Fruit fly (Drosophila melanogaster): ENCODE data around the gene S6kII.

Gene S6kII

dm6 chrX:22487667-22488593, 41.8 kb upstream of the S6kII start (continued):
- TF ChIP-seq hth (optimal IDR thresholded peaks at IDR 0.05): no peak
- no peak for TF ChIP-seq CG4282 (GFP tag; optimal IDR thresholded peaks at IDR 0.05)
- no peak for TF ChIP-seq Dfd (GFP tag; optimal IDR thresholded peaks at IDR 0.05)
- no peak for TF ChIP-seq CG6791 (GFP tag; IDR thresholded peaks at IDR 0.05; ENCODE audit: partially characterized antibody)
- TF ChIP-seq Usf (GFP tag; optimal IDR thresholded peaks at IDR 0.05): no peak
- no peak for TF ChIP-seq CG16863 (GFP tag; optimal IDR thresholded peaks at IDR 0.05)
- peak; percentile 67; the same call in 1 of the 3 replicates for TF ChIP-seq CG11456 (GFP tag; IDR thresholded peaks at IDR 0.05)
- no peak for TF ChIP-seq Nf-YC (tag; optimal IDR thresholded peaks at IDR 0.05)
- TF ChIP-seq Bdp1 (GFP tag; optimal IDR thresholded peaks at IDR 0.05): no peak
- no peak for TF ChIP-seq Fer1 (GFP tag; optimal IDR thresholded peaks at IDR 0.05)
- no peak for TF ChIP-seq CG1024 (GFP tag; IDR thresholded peaks at IDR 0.05)
- no peak for TF ChIP-seq shn (GFP tag; optimal IDR thresholded peaks at IDR 0.05)
- no peak for TF ChIP-seq CG6654 (GFP tag; optimal IDR thresholded peaks at IDR 0.05)
- peak; percentile 41; the same call in 1 of the 2 replicates for TF ChIP-seq MBD-R2 (GFP tag; IDR thresholded peaks at IDR 0.05)
- peak; percentile 24; the same call in 1 of the 3 replicates for TF ChIP-seq CG7357 (GFP tag; IDR thresholded peaks at IDR 0.05)
- TF ChIP-seq Ets65A (GFP tag): peak; percentile 55
- no peak for TF ChIP-seq CG1233 (GFP tag; optimal IDR thresholded peaks at IDR 0.05)
- no peak for TF ChIP-seq otp (GFP tag; IDR thresholded peaks at IDR 0.05)
- TF ChIP-seq CG10321 (GFP tag; IDR thresholded peaks at IDR 0.05): no peak
- no peak for TF ChIP-seq eyg (GFP tag; optimal IDR thresholded peaks at IDR 0.05)
- peak; percentile 52 for TF ChIP-seq fd96Cb (tag; optimal IDR thresholded peaks at IDR 0.05)
- no peak for TF ChIP-seq schlank (tag; optimal IDR thresholded peaks at IDR 0.05)
- TF ChIP-seq exex (tag; optimal IDR thresholded peaks at IDR 0.05): peak; percentile 60
- no peak for TF ChIP-seq sna (GFP tag; IDR thresholded peaks at IDR 0.05; ENCODE audit: partially characterized antibody)
- TF ChIP-seq CG4424 (GFP tag; optimal IDR thresholded peaks at IDR 0.05): peak; percentile 24
- TF ChIP-seq pan (optimal IDR thresholded peaks at IDR 0.05): no peak
- TF ChIP-seq pan (GFP tag; optimal IDR thresholded peaks at IDR 0.05 in 1 of 2, IDR thresholded peaks at IDR 0.05 in 1 of 2): peak in 1 of 2 experiments; percentile 72
- no peak for TF ChIP-seq CG8089 (GFP tag; optimal IDR thresholded peaks at IDR 0.05)
- TF ChIP-seq CG34224 (GFP tag; IDR thresholded peaks at IDR 0.05; ENCODE audit: partially characterized antibody): no peak
- peak; percentile 98 for TF ChIP-seq sd (tag; optimal IDR thresholded peaks at IDR 0.05)
- TF ChIP-seq bigmax (GFP tag; optimal IDR thresholded peaks at IDR 0.05): no peak
- peak; percentile 34 for TF ChIP-seq CG18619 (GFP tag; optimal IDR thresholded peaks at IDR 0.05)
- TF ChIP-seq cas (GFP tag; IDR thresholded peaks at IDR 0.05): no peak
- TF ChIP-seq dati (GFP tag; IDR thresholded peaks at IDR 0.05): no peak
- TF ChIP-seq Asciz (GFP tag; optimal IDR thresholded peaks at IDR 0.05): peak; percentile 21
- TF ChIP-seq gcm (GFP tag; optimal IDR thresholded peaks at IDR 0.05): no peak
- TF ChIP-seq Xbp1 (GFP tag; optimal IDR thresholded peaks at IDR 0.05): peak; percentile 6
- no peak for TF ChIP-seq fd64A (GFP tag; optimal IDR thresholded peaks at IDR 0.05)
- no peak for TF ChIP-seq pros (GFP tag; optimal IDR thresholded peaks at IDR 0.05)
- no peak for TF ChIP-seq Elba2 (GFP tag; optimal IDR thresholded peaks at IDR 0.05)
- TF ChIP-seq vfl (GFP tag; optimal IDR thresholded peaks at IDR 0.05): no peak
- peak; percentile 42 for TF ChIP-seq CG12659 (GFP tag; optimal IDR thresholded peaks at IDR 0.05)
- TF ChIP-seq Oaz (GFP tag; IDR thresholded peaks at IDR 0.05): no peak
- peak; percentile 87 for TF ChIP-seq abd-A (tag; optimal IDR thresholded peaks at IDR 0.05)
- no peak for TF ChIP-seq nau (GFP tag; optimal IDR thresholded peaks at IDR 0.05)
- TF ChIP-seq tll (GFP tag; optimal IDR thresholded peaks at IDR 0.05): no peak
- TF ChIP-seq Myb (GFP tag; optimal IDR thresholded peaks at IDR 0.05): peak; percentile 1
- TF ChIP-seq CG8290 (GFP tag; optimal IDR thresholded peaks at IDR 0.05): no peak
- TF ChIP-seq CG8290 (tag; optimal IDR thresholded peaks at IDR 0.05): peak in 1 of 2 experiments; percentile 4
- TF ChIP-seq Sin3A (optimal IDR thresholded peaks at IDR 0.05): no peak
